Worm (Caenorhabditis elegans) whole organism, late embryonic: ENCODE results near the gene lgc-34.

ENCODE experiments used
- ama-1 ChIP-seq: fragments of 150-350 bp; optimal IDR thresholded peaks from 2 replicates; lab custom pipeline; 2014
- nhr-11 ChIP-seq: fragments of 150-350 bp; optimal IDR thresholded peaks from 2 replicates; lab custom pipeline; 2014; ENCODE audit warnings: missing biosample characterization, missing genetic modification characterization
- pag-3 ChIP-seq: sonication (generic microtip); optimal IDR thresholded peaks from 2 replicates; lab custom pipeline; 2016; ENCODE audit warnings: missing compliant biosample characterization, missing genetic modification characterization, borderline replicate concordance
- unc-55 ChIP-seq: sonication (generic microtip); optimal IDR thresholded peaks from 2 replicates; lab custom pipeline; 2017; ENCODE audit warnings: missing biosample characterization, missing genetic modification reagents, missing genetic modification characterization

- TF ChIP-seq pag-3 (tag; lab: Kevin White, UChicago), result no peak
- no peak for TF ChIP-seq unc-55 (GFP tag; lab: Kevin White, UChicago)
- no peak for TF ChIP-seq ama-1
- TF ChIP-seq nhr-11 (tag; lab: Kevin White, UChicago), result no peak
These were observed 45.6 kb downstream of the lgc-34 start, which contains the start of gene mlt-8 for ce11 chrII:572010-572409.
